Fruit fly (Drosophila melanogaster) whole organism, embryonic: ENCODE data around the gene Zif.

Experiments used
- CG11504 ChIP-seq: fragments of 200-800 bp; sonication (Bioruptor generic); optimal IDR thresholded peaks from 3 replicates; lab custom pipeline; 2019; ENCODE audit warnings: missing biosample characterization, mild to moderate bottlenecking, missing genetic modification characterization, moderate library complexity
- CG11696 ChIP-seq: fragments of 200-800 bp; sonication (Bioruptor generic); IDR thresholded peaks from 2 replicates; pipeline ENCODE4 v1.3.6; 2022; ENCODE audit warnings: missing biosample characterization, missing genetic modification characterization
- CG12155 ChIP-seq: fragments of 200-800 bp; sonication (Bioruptor generic); optimal IDR thresholded peaks from 3 replicates; lab custom pipeline; 2016; ENCODE audit warnings: missing biosample characterization, missing genetic modification characterization
- CG15696 ChIP-seq: fragments of 200-800 bp; sonication (Bioruptor generic); optimal IDR thresholded peaks from 2 replicates; lab custom pipeline; 2019; ENCODE audit warnings: missing biosample characterization, mild to moderate bottlenecking, missing genetic modification characterization, moderate library complexity
- CG17361 ChIP-seq: fragments of 200-800 bp; sonication (Bioruptor generic); IDR thresholded peaks from 3 replicates; pipeline ENCODE4 v1.3.6; 2022; ENCODE audit warnings: missing biosample characterization, missing genetic modification characterization
- CG17829 ChIP-seq: fragments of 200-800 bp; optimal IDR thresholded peaks from 2 replicates; lab custom pipeline; 2019; ENCODE audit warnings: missing biosample characterization, mild to moderate bottlenecking, missing genetic modification characterization, moderate library complexity
- CG18262 ChIP-seq: fragments of 200-800 bp; optimal IDR thresholded peaks from 3 replicates; lab custom pipeline; 2019; ENCODE audit warnings: missing biosample characterization, mild to moderate bottlenecking, missing genetic modification characterization, moderate library complexity
- CG30403 ChIP-seq: fragments of 200-800 bp; sonication (Bioruptor generic); optimal IDR thresholded peaks from 3 replicates; lab custom pipeline; 2016; ENCODE audit warnings: missing biosample characterization, missing genetic modification characterization
- CG34376 ChIP-seq: fragments of 200-800 bp; sonication (Bioruptor generic); optimal IDR thresholded peaks from 2 replicates; lab custom pipeline; 2018; ENCODE audit warnings: missing biosample characterization, mild to moderate bottlenecking, missing genetic modification characterization
- CG5953 ChIP-seq: fragments of 200-800 bp; sonication (Bioruptor generic); IDR thresholded peaks from 2 replicates; pipeline ENCODE4 v1.3.6; 2022; ENCODE audit warnings: missing biosample characterization, missing genetic modification characterization
- CG7745 ChIP-seq: fragments of 200-800 bp; sonication (Bioruptor generic); optimal IDR thresholded peaks from 2 replicates; lab custom pipeline; 2018; ENCODE audit warnings: missing biosample characterization, mild to moderate bottlenecking, missing genetic modification characterization, moderate library complexity
- CG7839 ChIP-seq: fragments of 200-800 bp; sonication (Bioruptor generic); optimal IDR thresholded peaks from 3 replicates; lab custom pipeline; 2018; ENCODE audit warnings: missing biosample characterization, mild to moderate bottlenecking, missing genetic modification characterization, moderate library complexity
- CG8765 ChIP-seq: fragments of 200-800 bp; sonication (Bioruptor generic); IDR thresholded peaks from 2 replicates; pipeline ENCODE4 v1.3.6; 2022; ENCODE audit warnings: missing biosample characterization, missing genetic modification characterization
- CG9437 ChIP-seq: fragments of 200-800 bp; sonication (Bioruptor generic); optimal IDR thresholded peaks from 2 replicates; lab custom pipeline; 2018; ENCODE audit warnings: missing biosample characterization, mild to moderate bottlenecking, missing genetic modification characterization
- CG9932 ChIP-seq: fragments of 200-800 bp; sonication (Bioruptor generic); IDR thresholded peaks from 2 replicates; pipeline ENCODE4 v1.3.6; 2022; ENCODE audit warnings: missing biosample characterization, missing genetic modification characterization
- CkIIα-i1 ChIP-seq: fragments of 200-800 bp; sonication (Bioruptor generic); IDR thresholded peaks from 2 replicates; pipeline ENCODE4 v1.3.6; 2022; ENCODE audit warnings: missing biosample characterization, missing genetic modification characterization
- CoRest ChIP-seq: fragments of 200-800 bp; sonication (Bioruptor generic); optimal IDR thresholded peaks from 3 replicates; lab custom pipeline; 2018; ENCODE audit warnings: missing biosample characterization, mild to moderate bottlenecking, missing genetic modification characterization, moderate library complexity
- CrebB ChIP-seq: fragments of 200-800 bp; sonication (Bioruptor generic); optimal IDR thresholded peaks from 3 replicates; lab custom pipeline; 2018; ENCODE audit warnings: missing biosample characterization, mild to moderate bottlenecking, missing genetic modification characterization
- Dll ChIP-seq: fragments of 200-800 bp; sonication (Bioruptor generic); IDR thresholded peaks from 4 replicates; pipeline ENCODE4 v1.3.6; 2022; ENCODE audit warnings: missing biosample characterization, missing genetic modification characterization; ENCODE audit not compliant: partially characterized antibody
- Drgx ChIP-seq: fragments of 200-800 bp; sonication (Bioruptor generic); IDR thresholded peaks from 2 replicates; pipeline ENCODE4 v1.3.6; 2022; ENCODE audit warnings: missing biosample characterization, missing genetic modification characterization
- Elba2 ChIP-seq: fragments of 200-800 bp; sonication (Bioruptor generic); optimal IDR thresholded peaks from 3 replicates; lab custom pipeline; 2016; ENCODE audit warnings: missing biosample characterization, missing genetic modification characterization
- Ets97D ChIP-seq: fragments of 200-800 bp; sonication (Bioruptor generic); optimal IDR thresholded peaks from 3 replicates; lab custom pipeline; 2016; ENCODE audit warnings: missing biosample characterization, missing genetic modification characterization
- H2.0 ChIP-seq: fragments of 200-800 bp; sonication (Bioruptor generic); IDR thresholded peaks from 2 replicates; pipeline ENCODE4 v1.3.6; 2022; ENCODE audit warnings: missing biosample characterization, missing genetic modification characterization
- Hsf ChIP-seq: fragments of 200-800 bp; sonication (Bioruptor generic); optimal IDR thresholded peaks from 3 replicates; lab custom pipeline; 2016; ENCODE audit warnings: missing biosample characterization, missing genetic modification characterization
- MTF-1 ChIP-seq: fragments of 200-800 bp; sonication (Bioruptor generic); optimal IDR thresholded peaks from 2 replicates; lab custom pipeline; 2018; ENCODE audit warnings: missing biosample characterization, mild to moderate bottlenecking, missing genetic modification characterization, borderline replicate concordance
- Med ChIP-seq: fragments of 200-800 bp; sonication (Bioruptor generic); peaks from one replicate; lab custom pipeline; 2016; ENCODE audit warnings: missing biosample characterization, missing genetic modification characterization, mild to moderate bottlenecking, inconsistent platforms, moderate library complexity
- Oli ChIP-seq: fragments of 200-800 bp; sonication (Bioruptor generic); optimal IDR thresholded peaks from 2 replicates; lab custom pipeline; 2018; ENCODE audit warnings: missing biosample characterization, mild to moderate bottlenecking, missing genetic modification characterization, moderate library complexity
- PHDP ChIP-seq: fragments of 200-800 bp; sonication (Bioruptor generic); optimal IDR thresholded peaks from 3 replicates; lab custom pipeline; 2018; ENCODE audit warnings: missing biosample characterization, mild to moderate bottlenecking, missing genetic modification characterization, moderate library complexity
- Ravus ChIP-seq: fragments of 200-800 bp; sonication (Bioruptor generic); IDR thresholded peaks from 2 replicates; pipeline ENCODE4 v1.3.6; 2022; ENCODE audit warnings: missing biosample characterization, missing genetic modification characterization
- Sox100B ChIP-seq: fragments of 200-800 bp; sonication (Bioruptor generic); optimal IDR thresholded peaks from 3 replicates; lab custom pipeline; 2018; ENCODE audit warnings: missing biosample characterization, mild to moderate bottlenecking, missing genetic modification characterization
- Stat92E ChIP-seq, 3 experiments: fragments of >200 bp in 2 of 3; fragments of 200-800 bp in 1 of 3; sonication (Bioruptor generic) in 1 of 3; optimal IDR thresholded peaks; 2 replicates each; lab custom pipeline; 2017 to 2019; ENCODE audit warnings: missing biosample characterization in 3 of 3, missing genetic modification characterization in 3 of 3, mild to moderate bottlenecking in 1 of 3, moderate library complexity in 1 of 3
- Xrp1 ChIP-seq: fragments of 200-800 bp; sonication (Bioruptor generic); IDR thresholded peaks from 2 replicates; pipeline ENCODE4 v1.3.6; 2022; ENCODE audit warnings: missing biosample characterization, missing genetic modification characterization
- ac ChIP-seq: fragments of 200-800 bp; sonication (Bioruptor generic); optimal IDR thresholded peaks from 3 replicates; lab custom pipeline; 2017; ENCODE audit warnings: missing biosample characterization, mild to moderate bottlenecking, missing genetic modification characterization
- ara ChIP-seq: fragments of 200-800 bp; sonication (Bioruptor generic); IDR thresholded peaks from 2 replicates; pipeline ENCODE4 v1.3.6; 2022; ENCODE audit warnings: missing biosample characterization, missing genetic modification characterization
- bsh ChIP-seq, 2 experiments: fragments of 200-800 bp; sonication (Bioruptor generic); optimal IDR thresholded peaks; 2 replicates each; lab custom pipeline; 2017 to 2018; ENCODE audit warnings: mild to moderate bottlenecking in 2 of 2, missing biosample characterization in 2 of 2, missing genetic modification characterization in 2 of 2, moderate library complexity in 1 of 2
- cg ChIP-seq: fragments of 200-800 bp; sonication (Bioruptor generic); optimal IDR thresholded peaks from 3 replicates; lab custom pipeline; 2019; ENCODE audit warnings: missing biosample characterization, mild to moderate bottlenecking, missing genetic modification characterization, moderate library complexity
- dmrt11E ChIP-seq: fragments of 200-800 bp; sonication (Bioruptor generic); optimal IDR thresholded peaks from 3 replicates; lab custom pipeline; 2018; ENCODE audit warnings: missing biosample characterization, mild to moderate bottlenecking, missing genetic modification characterization, moderate library complexity
- kay ChIP-seq: fragments of 200-800 bp; sonication (Bioruptor generic); optimal IDR thresholded peaks from 2 replicates; lab custom pipeline; 2016; ENCODE audit warnings: missing biosample characterization, missing genetic modification characterization
- lola ChIP-seq, 3 experiments: fragments of >200 bp in 2 of 3; fragments of 200-800 bp in 1 of 3; sonication (Bioruptor generic) in 1 of 3; optimal IDR thresholded peaks; 2 replicates each; lab custom pipeline; 2017 to 2019; ENCODE audit warnings: missing biosample characterization in 3 of 3, missing genetic modification characterization in 3 of 3, mild to moderate bottlenecking in 1 of 3, moderate library complexity in 1 of 3
- nmo ChIP-seq: fragments of 200-800 bp; sonication (Bioruptor generic); optimal IDR thresholded peaks from 2 replicates; lab custom pipeline; 2018; ENCODE audit warnings: missing biosample characterization, mild to moderate bottlenecking, missing genetic modification characterization, moderate library complexity
- p53 ChIP-seq: fragments of 200-800 bp; sonication (Bioruptor generic); optimal IDR thresholded peaks from 2 replicates; lab custom pipeline; 2016; ENCODE audit warnings: missing biosample characterization, missing genetic modification characterization
- pan ChIP-seq, 4 experiments: fragments of >200 bp in 3 of 4; fragments of 200-800 bp in 1 of 4; sonication (Bioruptor generic) in 1 of 4; optimal IDR thresholded peaks in 3 of 4; IDR thresholded peaks in 1 of 4; 2 replicates each; pipeline versions ENCODE4 v1.3.6 to Lab custom; 2017 to 2022; ENCODE audit warnings: missing biosample characterization in 2 of 4, missing genetic modification characterization in 2 of 4, mixed read lengths in 1 of 4
- phol ChIP-seq: fragments of 200-800 bp; sonication (Bioruptor generic); optimal IDR thresholded peaks from 3 replicates; lab custom pipeline; 2018; ENCODE audit warnings: missing biosample characterization, mild to moderate bottlenecking, missing genetic modification characterization, moderate library complexity
- row ChIP-seq: fragments of 200-800 bp; sonication (Bioruptor generic); IDR thresholded peaks from 3 replicates; pipeline ENCODE4 v1.3.6; 2022; ENCODE audit warnings: missing biosample characterization, missing genetic modification characterization
- sc ChIP-seq, 3 experiments: fragments of >200 bp in 2 of 3; fragments of 200-800 bp in 1 of 3; sonication (Bioruptor generic) in 1 of 3; optimal IDR thresholded peaks; 2 replicates in 2 of 3; 3 replicates in 1 of 3; lab custom pipeline; 2017; ENCODE audit warnings: mild to moderate bottlenecking in 1 of 3, missing biosample characterization in 1 of 3, missing genetic modification characterization in 1 of 3, missing genetic modification reagents in 1 of 3
- seq ChIP-seq: fragments of 200-800 bp; sonication (Bioruptor generic); IDR thresholded peaks from 2 replicates; pipeline ENCODE4 v1.3.6; 2022; ENCODE audit warnings: missing biosample characterization, missing genetic modification characterization
- unpg ChIP-seq: fragments of 200-800 bp; sonication (Bioruptor generic); optimal IDR thresholded peaks from 3 replicates; lab custom pipeline; 2018; ENCODE audit warnings: missing biosample characterization, mild to moderate bottlenecking, missing genetic modification characterization, moderate library complexity

The Zif gene

dm6 chr3R:6425454-6426156 is 31.3 kb upstream of the Zif start (continued):
- TF ChIP-seq ac (GFP tag; lab: Kevin White, UChicago) (peak; percentile 59), CG5953 (GFP tag; lab: Robert Waterston, UW) (no peak), Sox100B (GFP tag; lab: Kevin White, UChicago) (peak; percentile 26), H2.0 (GFP tag; lab: Robert Waterston, UW) (no peak), CrebB (tag; lab: Kevin White, UChicago) (no peak), CG8765 (GFP tag; lab: Robert Waterston, UW) (no peak), lola (GFP tag; optimal IDR thresholded peaks at IDR 0.05; lab: Kevin White, UChicago) (peak in 1 of 3 experiments; percentile 69), CG7839 (tag; lab: Kevin White, UChicago) (peak; percentile 37), CG17361 (GFP tag; lab: Robert Waterston, UW) (peak; percentile 47; the same call in 2 of the 3 replicates), cg (GFP tag; lab: Kevin White, UChicago) (peak; percentile 77), CG7745 (tag; lab: Kevin White, UChicago) (no peak), Ravus (GFP tag; lab: Robert Waterston, UW) (no peak), CG30403 (GFP tag; lab: Kevin White, UChicago) (peak; percentile 26), CG9932 (GFP tag; lab: Robert Waterston, UW) (no peak), CG11696 (GFP tag; lab: Robert Waterston, UW) (peak; percentile 86), CG17829 (tag; lab: Kevin White, UChicago) (no peak), Med (GFP tag; lab: Kevin White, UChicago) (peak; percentile 21), CG34376 (GFP tag; lab: Kevin White, UChicago) (no peak), Drgx (peak; percentile 11; the same call in 1 of the 2 replicates), Elba2 (GFP tag; lab: Kevin White, UChicago) (no peak), CG9437 (GFP tag; lab: Kevin White, UChicago) (peak; percentile 17), CG18262 (peak; percentile 71), p53 (GFP tag; lab: Kevin White, UChicago) (no peak), kay (GFP tag; lab: Kevin White, UChicago) (no peak), CkIIα-i1 (GFP tag; lab: Robert Waterston, UW) (no peak), unpg (GFP tag; lab: Kevin White, UChicago) (peak; percentile 14), CG11504 (tag; lab: Kevin White, UChicago) (peak; percentile 33), CG15696 (tag; lab: Kevin White, UChicago) (peak; percentile 44), sc (optimal IDR thresholded peaks at IDR 0.05; lab: Kevin White, UChicago) (no peak), sc (GFP tag; optimal IDR thresholded peaks at IDR 0.05; lab: Kevin White, UChicago) (peak; percentile 35), Oli (tag; lab: Kevin White, UChicago) (peak; percentile 37), ara (peak; percentile 31; the same call in 1 of the 2 replicates), CoRest (tag; lab: Kevin White, UChicago) (no peak), Hsf (GFP tag; lab: Kevin White, UChicago) (peak; percentile 28), MTF-1 (GFP tag; lab: Kevin White, UChicago) (no peak), CG12155 (GFP tag; lab: Kevin White, UChicago) (no peak), PHDP (tag; lab: Kevin White, UChicago) (peak; percentile 32), Ets97D (GFP tag; lab: Kevin White, UChicago) (no peak), Xrp1 (GFP tag; lab: Robert Waterston, UW) (peak; percentile 17; the same call in 1 of the 2 replicates), nmo (peak; percentile 49), Stat92E (GFP tag; optimal IDR thresholded peaks at IDR 0.05; lab: Kevin White, UChicago) (no peak), phol (tag; lab: Kevin White, UChicago) (peak; percentile 52), pan (optimal IDR thresholded peaks at IDR 0.05; lab: Kevin White, UChicago) (no peak), pan (GFP tag; optimal IDR thresholded peaks at IDR 0.05 in 1 of 2, IDR thresholded peaks at IDR 0.05 in 1 of 2) (peak in 1 of 2 experiments; percentile 21), Dll (no peak), dmrt11E (tag; lab: Kevin White, UChicago) (peak; percentile 66), seq (GFP tag; lab: Robert Waterston, UW) (no peak), bsh (GFP tag; optimal IDR thresholded peaks at IDR 0.05; lab: Kevin White, UChicago) (peak; percentile 36 to 47), row (GFP tag; lab: Robert Waterston, UW) (0 out of 3 replicates have a peak, but pooled peaks have one; percentile 22)
